Fruit fly (Drosophila melanogaster) whole organism, adult: ENCODE results near the gene mei-41.

Experiments
- CG11617 ChIP-seq: fragments of 200-800 bp; sonication (Bioruptor generic); optimal IDR thresholded peaks from 2 replicates; lab custom pipeline; 2017; ENCODE audit warnings: mild to moderate bottlenecking, missing biosample characterization, missing genetic modification reagents, missing genetic modification characterization
- CG12768 ChIP-seq: fragments of 200-800 bp; sonication (Bioruptor generic); optimal IDR thresholded peaks from 2 replicates; lab custom pipeline; 2017; ENCODE audit warnings: missing biosample characterization, missing genetic modification characterization, mild to moderate bottlenecking, moderate library complexity, missing genetic modification reagents
- CG14711 ChIP-seq: fragments of 200-800 bp; sonication (Bioruptor generic); optimal IDR thresholded peaks from 2 replicates; lab custom pipeline; 2018; ENCODE audit warnings: missing biosample characterization, mild to moderate bottlenecking, missing genetic modification characterization, moderate library complexity
- CG1620 ChIP-seq: fragments of 200-800 bp; sonication (Bioruptor generic); optimal IDR thresholded peaks from 2 replicates; lab custom pipeline; 2016; ENCODE audit warnings: missing biosample characterization, missing genetic modification characterization
- CG33017 ChIP-seq: fragments of 200-800 bp; sonication (Bioruptor generic); optimal IDR thresholded peaks from 2 replicates; lab custom pipeline; 2018; ENCODE audit warnings: missing biosample characterization, mild to moderate bottlenecking, missing genetic modification characterization, moderate library complexity
- CG5204 ChIP-seq: fragments of 200-800 bp; sonication (Bioruptor generic); optimal IDR thresholded peaks from 2 replicates; lab custom pipeline; 2016; ENCODE audit warnings: missing biosample characterization, missing genetic modification characterization
- CG7045 ChIP-seq: fragments of 200-800 bp; sonication (Bioruptor generic); optimal IDR thresholded peaks from 2 replicates; lab custom pipeline; 2017; ENCODE audit warnings: missing biosample characterization, mild to moderate bottlenecking, missing genetic modification characterization
- CG7101 ChIP-seq: fragments of 200-800 bp; sonication (Bioruptor generic); optimal IDR thresholded peaks from 2 replicates; lab custom pipeline; 2018; ENCODE audit warnings: missing biosample characterization, mild to moderate bottlenecking, missing genetic modification characterization, moderate library complexity
- Clk ChIP-seq: fragments of 200-800 bp; sonication (Bioruptor generic); optimal IDR thresholded peaks from 2 replicates; lab custom pipeline; 2017; ENCODE audit warnings: missing biosample characterization, missing genetic modification characterization
- Crg-1 ChIP-seq: fragments of 200-800 bp; sonication (Bioruptor generic); optimal IDR thresholded peaks from 2 replicates; lab custom pipeline; 2016; ENCODE audit warnings: missing biosample characterization, missing genetic modification characterization
- Hr96 ChIP-seq: fragments of 200-800 bp; sonication (Bioruptor generic); optimal IDR thresholded peaks from 2 replicates; lab custom pipeline; 2016; ENCODE audit warnings: missing biosample characterization, missing genetic modification characterization
- Mnt ChIP-seq: fragments of 200-800 bp; sonication (Bioruptor generic); optimal IDR thresholded peaks from 2 replicates; lab custom pipeline; 2016; ENCODE audit warnings: missing biosample characterization, mild to moderate bottlenecking, missing genetic modification characterization
- bab1 ChIP-seq: fragments of 200-800 bp; sonication (Bioruptor generic); optimal IDR thresholded peaks from 3 replicates; lab custom pipeline; 2019; ENCODE audit warnings: missing biosample characterization, mild to moderate bottlenecking, missing genetic modification characterization, moderate library complexity
- cic ChIP-seq: fragments of 200-800 bp; sonication (Bioruptor generic); optimal IDR thresholded peaks from 2 replicates; lab custom pipeline; 2017; ENCODE audit warnings: missing biosample characterization, mild to moderate bottlenecking, missing genetic modification characterization, moderate library complexity
- cnc ChIP-seq, 2 experiments: fragments of >200 bp; optimal IDR thresholded peaks; 2 replicates each; lab custom pipeline; 2017
- kay ChIP-seq: fragments of 200-800 bp; sonication (Bioruptor generic); peaks from one replicate; lab custom pipeline; 2016; ENCODE audit warnings: missing biosample characterization, missing genetic modification characterization, borderline replicate concordance
- ovo ChIP-seq: fragments of 200-800 bp; sonication (Bioruptor generic); optimal IDR thresholded peaks from 2 replicates; lab custom pipeline; 2016; ENCODE audit warnings: missing biosample characterization, missing genetic modification characterization
- pad ChIP-seq: fragments of 200-800 bp; sonication (Bioruptor generic); optimal IDR thresholded peaks from 3 replicates; lab custom pipeline; 2017; ENCODE audit warnings: missing biosample characterization, missing genetic modification characterization, mild to moderate bottlenecking, moderate library complexity, missing genetic modification reagents
- tj ChIP-seq: fragments of 200-800 bp; sonication (Bioruptor generic); optimal IDR thresholded peaks from 3 replicates; lab custom pipeline; 2017; ENCODE audit warnings: missing biosample characterization, mild to moderate bottlenecking, missing genetic modification characterization, moderate library complexity
- toe ChIP-seq: fragments of 200-800 bp; sonication (Bioruptor generic); optimal IDR thresholded peaks from 2 replicates; lab custom pipeline; 2016; ENCODE audit warnings: missing biosample characterization, missing genetic modification characterization

mei-41 gene

DNA sequence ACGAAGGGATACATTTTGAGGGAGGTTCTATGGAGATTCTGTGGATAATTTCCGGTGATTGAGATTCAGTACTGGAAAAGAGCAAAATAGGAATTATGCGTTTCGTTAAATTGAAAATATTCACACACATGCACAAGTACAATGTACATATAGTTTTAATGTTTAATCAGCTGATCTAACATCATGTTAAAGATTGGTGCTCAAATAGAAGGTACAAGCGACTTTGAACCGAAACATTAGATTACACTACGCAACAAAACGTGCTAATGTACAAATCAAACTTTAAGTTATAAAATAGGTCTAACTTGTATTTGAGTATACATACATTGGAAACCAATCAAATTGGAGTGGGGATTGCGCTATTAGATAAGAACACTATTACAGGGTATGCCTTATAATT is 28.6 kb downstream of the mei-41 start:
- TF ChIP-seq Crg-1 = no peak
- no peak for TF ChIP-seq CG5204 (GFP tag; lab: Kevin White, UChicago)
- no peak for TF ChIP-seq kay (GFP tag; lab: Kevin White, UChicago)

- TF ChIP-seq kay (GFP tag; lab: Kevin White, UChicago) = peak; percentile 56
- no peak for TF ChIP-seq pad (GFP tag; lab: Kevin White, UChicago)
Observed at dm6 chrX:16420878-16421277, 29.4 kb downstream of the mei-41 start.

DNA sequence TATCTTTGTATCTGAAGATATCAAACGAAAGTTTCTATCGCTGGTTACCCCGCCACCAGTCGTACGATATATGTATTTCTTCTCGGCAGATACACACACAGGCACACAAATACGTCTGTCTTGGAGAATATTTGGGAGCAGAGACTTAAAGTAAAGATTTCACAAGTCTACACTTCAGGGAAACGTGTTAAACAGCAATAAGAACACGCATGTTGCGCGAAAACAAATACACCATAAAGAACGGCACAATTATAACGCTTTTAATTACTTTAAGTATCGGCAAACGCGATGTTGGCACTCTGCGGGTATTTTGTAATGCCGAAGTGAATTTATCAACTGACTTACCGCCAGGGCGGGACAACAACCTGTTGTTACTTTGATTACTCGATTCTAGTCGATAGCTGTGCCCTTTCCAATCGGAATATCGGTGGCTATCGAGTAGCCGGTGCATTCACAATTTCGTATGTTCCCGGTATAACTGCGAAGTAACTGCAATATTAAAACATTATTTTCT is 30.5 kb downstream of the mei-41 start, which contains the start of gene AnxB11:
Gene AnxB11, minus strand, starts transcription at position 367 of the 514 bp plus-strand sequence.
- no peak for TF ChIP-seq CG7045
- peak; percentile 69 for TF ChIP-seq Mnt (GFP tag; lab: Kevin White, UChicago)
- no peak for TF ChIP-seq Clk (GFP tag; lab: Kevin White, UChicago)
- no peak for TF ChIP-seq CG14711 (tag; lab: Kevin White, UChicago)
- no peak for TF ChIP-seq Hr96
- peak; percentile 6 for TF ChIP-seq bab1
- TF ChIP-seq cnc (optimal IDR thresholded peaks at IDR 0.05; lab: Kevin White, UChicago) = no peak
- no peak for TF ChIP-seq toe
- TF ChIP-seq ovo (GFP tag; lab: Kevin White, UChicago) = no peak
- peak; percentile 18 for TF ChIP-seq tj (GFP tag; lab: Kevin White, UChicago)
- TF ChIP-seq CG12768 (GFP tag; lab: Kevin White, UChicago) = no peak
- TF ChIP-seq CG5204 (GFP tag; lab: Kevin White, UChicago) = no peak
- TF ChIP-seq CG33017 (tag; lab: Kevin White, UChicago) = no peak
- no peak for TF ChIP-seq CG11617
- no peak for TF ChIP-seq kay (GFP tag; lab: Kevin White, UChicago)
- TF ChIP-seq cic = no peak
- no peak for TF ChIP-seq Crg-1
- TF ChIP-seq pad (GFP tag; lab: Kevin White, UChicago) = peak; percentile 55
- no peak for TF ChIP-seq CG1620 (GFP tag; lab: Kevin White, UChicago)
- TF ChIP-seq CG7101 (tag; lab: Kevin White, UChicago) = no peak

DNA sequence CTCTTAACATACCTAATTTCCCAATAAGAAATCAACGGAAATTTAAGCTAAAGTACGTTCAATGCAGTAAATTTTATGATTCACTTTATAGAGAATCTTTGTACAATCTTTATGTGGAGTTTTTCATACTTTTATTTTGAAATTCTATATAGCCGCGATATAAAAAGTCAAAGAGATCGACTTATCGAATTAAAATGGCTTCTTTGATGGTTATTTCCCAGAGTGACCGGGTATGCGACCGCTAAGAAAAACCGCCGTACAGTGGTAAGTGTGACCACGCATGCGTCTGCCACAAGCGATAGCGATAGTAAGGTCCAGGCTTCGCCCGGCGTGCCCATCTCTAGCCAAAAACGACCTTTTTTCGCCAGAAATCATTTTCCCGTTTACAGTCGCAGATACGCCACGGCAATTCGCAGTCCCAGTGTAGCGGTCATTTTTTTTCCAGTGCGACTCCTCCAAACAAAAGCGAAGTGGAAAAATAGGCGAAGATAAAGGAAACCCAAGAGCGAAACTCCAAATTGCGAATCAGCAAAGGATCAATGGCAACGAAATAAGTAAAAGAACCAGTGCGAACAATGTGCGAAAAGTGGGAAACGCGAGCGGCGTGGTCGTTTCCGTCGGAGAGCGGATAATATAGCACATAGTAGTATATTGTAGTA is 31.1 kb downstream of the mei-41 start, which contains the start of gene hang:
Gene hang, plus strand, starts transcription at position 366 of the 659 bp plus-strand sequence.
- TF ChIP-seq CG11617 (peak; percentile 65), ovo (GFP tag; lab: Kevin White, UChicago) (peak; percentile 45), Mnt (GFP tag; lab: Kevin White, UChicago) (peak; percentile 83), CG1620 (GFP tag; lab: Kevin White, UChicago) (peak; percentile 37), CG7045 (no peak), Crg-1 (peak; percentile 25), CG12768 (GFP tag; lab: Kevin White, UChicago) (no peak), CG33017 (tag; lab: Kevin White, UChicago) (no peak), pad (GFP tag; lab: Kevin White, UChicago) (no peak), tj (GFP tag; lab: Kevin White, UChicago) (no peak), Clk (GFP tag; lab: Kevin White, UChicago) (no peak), cic (peak; percentile 42), kay (GFP tag; lab: Kevin White, UChicago) (no peak), bab1 (peak; percentile 20), CG5204 (GFP tag; lab: Kevin White, UChicago) (no peak), Hr96 (peak; percentile 6), CG7101 (tag; lab: Kevin White, UChicago) (peak; percentile 37), toe (no peak), CG14711 (tag; lab: Kevin White, UChicago) (peak; percentile 8), cnc (optimal IDR thresholded peaks at IDR 0.05; lab: Kevin White, UChicago) (no peak)

DNA sequence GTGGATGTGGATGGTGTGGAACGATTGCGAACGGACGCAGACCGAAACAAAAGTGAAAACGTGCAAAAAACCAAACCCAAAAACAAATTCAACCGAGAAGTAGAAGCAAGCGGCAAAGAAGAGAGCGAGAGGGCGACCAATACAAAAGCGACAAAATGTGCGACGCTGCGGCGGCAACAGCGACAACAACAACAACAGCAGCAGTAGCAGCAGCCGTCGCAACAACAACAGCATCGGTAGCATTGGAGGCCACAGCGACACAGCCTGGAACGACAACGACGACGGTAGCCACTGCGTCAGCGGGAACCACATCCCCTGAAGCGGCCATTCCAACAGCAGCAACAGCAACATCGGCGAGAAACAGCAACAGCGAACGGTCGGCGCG is 31.6 kb downstream of the mei-41 start:
- TF ChIP-seq CG12768 (GFP tag; lab: Kevin White, UChicago) = no peak
- peak; percentile 7 for TF ChIP-seq cic
- TF ChIP-seq bab1 = peak; percentile 82
- TF ChIP-seq tj (GFP tag; lab: Kevin White, UChicago) = peak; percentile 59
- TF ChIP-seq CG5204 (GFP tag; lab: Kevin White, UChicago) = no peak
- peak; percentile 44 for TF ChIP-seq Hr96
- no peak for TF ChIP-seq Crg-1
- no peak for TF ChIP-seq ovo (GFP tag; lab: Kevin White, UChicago)
- peak; percentile 19 for TF ChIP-seq CG11617
- no peak for TF ChIP-seq CG7101 (tag; lab: Kevin White, UChicago)
- no peak for TF ChIP-seq Clk (GFP tag; lab: Kevin White, UChicago)
- no peak for TF ChIP-seq CG14711 (tag; lab: Kevin White, UChicago)
- TF ChIP-seq CG1620 (GFP tag; lab: Kevin White, UChicago) = no peak

DNA sequence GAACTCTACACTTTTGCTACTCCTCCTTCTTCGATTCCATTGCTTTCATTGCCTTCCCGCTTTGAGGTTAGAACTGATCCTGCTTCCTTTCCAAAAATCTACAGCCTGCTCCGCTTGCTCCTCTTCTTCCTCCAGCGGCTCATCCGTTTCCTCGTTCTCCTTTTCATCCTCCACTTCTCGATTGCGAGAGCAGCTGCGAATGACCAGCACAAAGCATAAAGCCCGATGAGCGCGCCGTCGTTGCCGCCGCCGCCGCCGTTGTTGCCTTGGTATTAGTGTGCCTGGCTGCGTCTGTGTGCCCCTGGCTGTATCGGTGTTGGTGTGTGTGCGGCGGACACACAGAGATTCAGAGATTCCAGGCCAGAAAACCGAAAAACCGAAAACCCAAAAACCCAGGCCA is 32.8 kb downstream of the mei-41 start:
- TF ChIP-seq CG7101 (tag; lab: Kevin White, UChicago) (no peak), bab1 (no peak), cnc (optimal IDR thresholded peaks at IDR 0.05; lab: Kevin White, UChicago) (no peak), kay (GFP tag; lab: Kevin White, UChicago) (no peak), CG1620 (GFP tag; lab: Kevin White, UChicago) (no peak), tj (GFP tag; lab: Kevin White, UChicago) (no peak), ovo (GFP tag; lab: Kevin White, UChicago) (no peak), CG12768 (GFP tag; lab: Kevin White, UChicago) (no peak), CG14711 (tag; lab: Kevin White, UChicago) (no peak), Mnt (GFP tag; lab: Kevin White, UChicago) (no peak), pad (GFP tag; lab: Kevin White, UChicago) (no peak), CG33017 (tag; lab: Kevin White, UChicago) (no peak), CG7045 (no peak), Hr96 (no peak)
